Fruit fly (Drosophila melanogaster): ENCODE results near the gene mei-217.

The mei-217 gene

dm6 chrX:17123545-17124203 is 19.1 kb downstream of the mei-217 start (continued):
- peak; percentile 69 for TF ChIP-seq CG10147 (GFP tag; optimal IDR thresholded peaks at IDR 0.05)
- no peak for TF ChIP-seq Trl (optimal IDR thresholded peaks at IDR 0.05)
- peak; percentile 10 for TF ChIP-seq Trl (GFP tag; optimal IDR thresholded peaks at IDR 0.05)
- peak; percentile 29 for TF ChIP-seq kay (GFP tag; optimal IDR thresholded peaks at IDR 0.05)
- no peak for TF ChIP-seq crp (GFP tag; optimal IDR thresholded peaks at IDR 0.05)
- no peak for TF ChIP-seq twi (tag; optimal IDR thresholded peaks at IDR 0.05)
- TF ChIP-seq sd (tag; optimal IDR thresholded peaks at IDR 0.05): peak; percentile 32
- TF ChIP-seq Fer3 (tag; optimal IDR thresholded peaks at IDR 0.05): peak; percentile 79
- peak; percentile 34 for TF ChIP-seq slp2 (GFP tag; optimal IDR thresholded peaks at IDR 0.05)
- peak; percentile 22 for TF ChIP-seq CG18476 (GFP tag; optimal IDR thresholded peaks at IDR 0.05)
- peak; percentile 83 for TF ChIP-seq row (GFP tag; IDR thresholded peaks at IDR 0.05)
- TF ChIP-seq Blimp-1 (GFP tag; optimal IDR thresholded peaks at IDR 0.05): peak; percentile 66
- peak in 1 of 3 experiments; percentile 49 for TF ChIP-seq lola (GFP tag; optimal IDR thresholded peaks at IDR 0.05)
- TF ChIP-seq org-1 (GFP tag; optimal IDR thresholded peaks at IDR 0.05): peak; percentile 67
- no peak for TF ChIP-seq Usf (GFP tag; optimal IDR thresholded peaks at IDR 0.05)
- peak; percentile 15 for TF ChIP-seq tio (GFP tag; optimal IDR thresholded peaks at IDR 0.05)
- TF ChIP-seq CG8944 (GFP tag; optimal IDR thresholded peaks at IDR 0.05): peak; percentile 13
- no peak for TF ChIP-seq hbn (GFP tag; IDR thresholded peaks at IDR 0.05; ENCODE audit: partially characterized antibody)
- TF ChIP-seq trem (tag; optimal IDR thresholded peaks at IDR 0.05): peak; percentile 46
- peak; percentile 65 for TF ChIP-seq esg (GFP tag; conservative IDR thresholded peaks at IDR 0.05)
- TF ChIP-seq CG12299 (tag; optimal IDR thresholded peaks at IDR 0.05): peak; percentile 58
- peak; percentile 41; the same call in 1 of the 2 replicates for TF ChIP-seq Awh (GFP tag; IDR thresholded peaks at IDR 0.05)
- no peak for TF ChIP-seq CG10462 (GFP tag; optimal IDR thresholded peaks at IDR 0.05)
- peak; percentile 40 for TF ChIP-seq run (tag; optimal IDR thresholded peaks at IDR 0.05)
- TF ChIP-seq fd102C (GFP tag; optimal IDR thresholded peaks at IDR 0.05): no peak
- peak; percentile 72 for TF ChIP-seq CG43689 (GFP tag; IDR thresholded peaks at IDR 0.05)
- no peak for TF ChIP-seq CG8359 (GFP tag; optimal IDR thresholded peaks at IDR 0.05; ENCODE audit: borderline replicate concordance)
- peak; percentile 54 for TF ChIP-seq CG8281 (tag; optimal IDR thresholded peaks at IDR 0.05)
- no peak for TF ChIP-seq Dll (GFP tag; IDR thresholded peaks at IDR 0.05; ENCODE audit: partially characterized antibody)
- peak; percentile 62 for TF ChIP-seq nau (GFP tag; optimal IDR thresholded peaks at IDR 0.05)
- no peak for TF ChIP-seq chinmo (GFP tag; IDR thresholded peaks at IDR 0.05; ENCODE audit: partially characterized antibody)
- peak; percentile 79 for TF ChIP-seq CG8924 (tag; optimal IDR thresholded peaks at IDR 0.05)
- TF ChIP-seq Bdp1 (GFP tag; optimal IDR thresholded peaks at IDR 0.05): no peak
- peak; percentile 51 for TF ChIP-seq bab2 (GFP tag; optimal IDR thresholded peaks at IDR 0.05)
- peak; percentile 59 for TF ChIP-seq gro (GFP tag; optimal IDR thresholded peaks at IDR 0.05)
- peak; percentile 81 for TF ChIP-seq grau (tag; optimal IDR thresholded peaks at IDR 0.05)
- TF ChIP-seq Ssrp (tag; optimal IDR thresholded peaks at IDR 0.05): peak; percentile 60
- TF ChIP-seq Atf-2 (GFP tag; optimal IDR thresholded peaks at IDR 0.05): peak; percentile 41
- peak; percentile 47; the same call in 1 of the 2 replicates for TF ChIP-seq CG6272 (GFP tag; IDR thresholded peaks at IDR 0.05)
- TF ChIP-seq CG5180 (GFP tag; optimal IDR thresholded peaks at IDR 0.05): peak; percentile 64
- peak; percentile 64; the same call in 1 of the 3 replicates for TF ChIP-seq CG11456 (GFP tag; IDR thresholded peaks at IDR 0.05)
- TF ChIP-seq CG7839 (tag; optimal IDR thresholded peaks at IDR 0.05): peak; percentile 78
- no peak for TF ChIP-seq CG2116 (GFP tag; optimal IDR thresholded peaks at IDR 0.05)
- TF ChIP-seq Dad (GFP tag; optimal IDR thresholded peaks at IDR 0.05): peak; percentile 42
- peak; percentile 53 for TF ChIP-seq CG6683 (GFP tag; optimal IDR thresholded peaks at IDR 0.05)
- TF ChIP-seq Ets65A (GFP tag): peak; percentile 89
- no peak for TF ChIP-seq CG8765 (GFP tag; IDR thresholded peaks at IDR 0.05)
- no peak for TF ChIP-seq Poxn (GFP tag; IDR thresholded peaks at IDR 0.05)
- TF ChIP-seq rib (GFP tag; IDR thresholded peaks at IDR 0.05): no peak
